Fruit fly (Drosophila melanogaster) whole organism, pupa: Measurements from ENCODE around the gene CG15021.

Source experiments
- CG10348 ChIP-seq: fragments of 200-800 bp; sonication (Bioruptor generic); IDR thresholded peaks from 2 replicates; pipeline ENCODE4 v1.3.6; 2022; ENCODE audit warnings: missing biosample characterization, missing genetic modification characterization
- CG12605 ChIP-seq: fragments of 200-800 bp; sonication (Bioruptor generic); IDR thresholded peaks from 2 replicates; pipeline ENCODE4 v1.3.6; 2022; ENCODE audit warnings: missing biosample characterization, missing genetic modification characterization
- CG13204 ChIP-seq: fragments of 200-800 bp; sonication (Bioruptor generic); optimal IDR thresholded peaks from 2 replicates; lab custom pipeline; 2018; ENCODE audit warnings: missing biosample characterization, mild to moderate bottlenecking, missing genetic modification characterization, moderate library complexity
- CG14655 ChIP-seq: fragments of 200-800 bp; sonication (Bioruptor generic); optimal IDR thresholded peaks from 3 replicates; lab custom pipeline; 2017; ENCODE audit warnings: mild to moderate bottlenecking, missing biosample characterization, missing genetic modification reagents, missing genetic modification characterization
- CG15710 ChIP-seq: fragments of 200-800 bp; sonication (Bioruptor generic); optimal IDR thresholded peaks from 2 replicates; lab custom pipeline; 2018; ENCODE audit warnings: missing biosample characterization, mild to moderate bottlenecking, missing genetic modification characterization, moderate library complexity
- CG17806 ChIP-seq: fragments of 200-800 bp; sonication (Bioruptor generic); optimal IDR thresholded peaks from 2 replicates; lab custom pipeline; 2018; ENCODE audit warnings: missing biosample characterization, mild to moderate bottlenecking, missing genetic modification characterization, moderate library complexity
- CG32121 ChIP-seq: fragments of 200-800 bp; sonication (Bioruptor generic); IDR thresholded peaks from 2 replicates; pipeline ENCODE4 v1.3.6; 2022; ENCODE audit warnings: missing biosample characterization, missing genetic modification characterization
- CG34367 ChIP-seq: fragments of 200-800 bp; sonication (Bioruptor generic); optimal IDR thresholded peaks from 2 replicates; lab custom pipeline; 2018; ENCODE audit warnings: missing biosample characterization, mild to moderate bottlenecking, missing genetic modification characterization
- CG4496 ChIP-seq: fragments of 200-800 bp; sonication (Bioruptor generic); IDR thresholded peaks from 3 replicates; pipeline ENCODE4 v1.3.6; 2022; ENCODE audit warnings: missing biosample characterization, missing genetic modification characterization
- CG8159 ChIP-seq: fragments of 200-800 bp; sonication (Bioruptor generic); optimal IDR thresholded peaks from 3 replicates; lab custom pipeline; 2018; ENCODE audit warnings: missing biosample characterization, mild to moderate bottlenecking, missing genetic modification characterization, moderate library complexity
- CG8301 ChIP-seq: fragments of 200-800 bp; sonication (Bioruptor generic); optimal IDR thresholded peaks from 2 replicates; lab custom pipeline; 2018; ENCODE audit warnings: missing biosample characterization, mild to moderate bottlenecking, missing genetic modification characterization
- CG9948 ChIP-seq: fragments of 200-800 bp; sonication (Bioruptor generic); optimal IDR thresholded peaks from 2 replicates; lab custom pipeline; 2018; ENCODE audit warnings: missing biosample characterization, mild to moderate bottlenecking, missing genetic modification characterization, moderate library complexity
- D1 ChIP-seq: fragments of 200-800 bp; sonication (Bioruptor generic); optimal IDR thresholded peaks from 2 replicates; lab custom pipeline; 2018; ENCODE audit warnings: missing biosample characterization, mild to moderate bottlenecking, missing genetic modification characterization, moderate library complexity
- EcR ChIP-seq: fragments of 200-800 bp; sonication (Bioruptor generic); optimal IDR thresholded peaks from 3 replicates; lab custom pipeline; 2019; ENCODE audit warnings: missing biosample characterization, missing genetic modification characterization, mild to moderate bottlenecking, moderate library complexity, missing genetic modification reagents
- Ets98B ChIP-seq: fragments of 200-800 bp; sonication (Bioruptor generic); IDR thresholded peaks from 2 replicates; pipeline ENCODE4 v1.3.6; 2022; ENCODE audit warnings: missing biosample characterization, missing genetic modification characterization
- Pif1A ChIP-seq: fragments of 200-800 bp; sonication (Bioruptor generic); optimal IDR thresholded peaks from 3 replicates; lab custom pipeline; 2016; ENCODE audit warnings: missing biosample characterization, missing genetic modification characterization
- Pif1B ChIP-seq: fragments of 200-800 bp; sonication (Bioruptor generic); optimal IDR thresholded peaks from 3 replicates; lab custom pipeline; 2016; ENCODE audit warnings: missing biosample characterization, missing genetic modification characterization
- Snoo ChIP-seq: fragments of 200-800 bp; sonication (Bioruptor generic); optimal IDR thresholded peaks from 3 replicates; lab custom pipeline; 2017; ENCODE audit warnings: missing biosample characterization, mild to moderate bottlenecking, missing genetic modification characterization, inconsistent platforms
- fd96Ca ChIP-seq: fragments of 200-800 bp; sonication (Bioruptor generic); IDR thresholded peaks from 3 replicates; pipeline ENCODE4 v1.3.6; 2022; ENCODE audit warnings: missing biosample characterization, missing genetic modification characterization
- gl ChIP-seq: fragments of 200-800 bp; sonication (Bioruptor generic); optimal IDR thresholded peaks from 2 replicates; lab custom pipeline; 2018; ENCODE audit warnings: missing biosample characterization, mild to moderate bottlenecking, missing genetic modification characterization
- rn ChIP-seq: fragments of 200-800 bp; sonication (Bioruptor generic); IDR thresholded peaks from 2 replicates; pipeline ENCODE4 v1.3.6; 2022; ENCODE audit warnings: missing biosample characterization, missing genetic modification characterization

CG15021 gene

dm6 chr3L:4396372-4396771 lies 40.1 kb upstream of the CG15021 start:
- no peak for TF ChIP-seq CG13204 (GFP tag; lab: Kevin White, UChicago)
- no peak for TF ChIP-seq EcR (GFP tag; lab: Kevin White, UChicago)
- TF ChIP-seq CG8159 (tag; lab: Kevin White, UChicago): no peak
- no peak for TF ChIP-seq CG9948 (tag; lab: Kevin White, UChicago)
- no peak for TF ChIP-seq fd96Ca (GFP tag; lab: Robert Waterston, UW)
- TF ChIP-seq CG14655: no peak
- TF ChIP-seq CG8301 (tag; lab: Kevin White, UChicago): no peak
- no peak for TF ChIP-seq CG32121 (GFP tag; lab: Robert Waterston, UW)
- TF ChIP-seq CG17806: no peak
- no peak for TF ChIP-seq CG12605 (GFP tag; lab: Robert Waterston, UW)
- no peak for TF ChIP-seq rn (GFP tag; lab: Robert Waterston, UW)
- no peak for TF ChIP-seq D1

dm6 chr3L:4397137-4397536 lies 39.4 kb upstream of the CG15021 start:
- TF ChIP-seq Ets98B (GFP tag; lab: Robert Waterston, UW) (no peak), Snoo (tag; lab: Kevin White, UChicago) (no peak), CG14655 (peak; percentile 67), D1 (no peak), CG8301 (tag; lab: Kevin White, UChicago) (peak; percentile 43), CG8159 (tag; lab: Kevin White, UChicago) (no peak), CG17806 (no peak)

- TF ChIP-seq CG8301 (tag; lab: Kevin White, UChicago) (peak; percentile 77), fd96Ca (GFP tag; lab: Robert Waterston, UW) (peak; percentile 60; the same call in 2 of the 3 replicates), CG34367 (tag; lab: Kevin White, UChicago) (no peak), CG9948 (tag; lab: Kevin White, UChicago) (peak; percentile 22), CG32121 (GFP tag; lab: Robert Waterston, UW) (no peak), Ets98B (GFP tag; lab: Robert Waterston, UW) (peak; percentile 63), Snoo (tag; lab: Kevin White, UChicago) (no peak), gl (no peak), rn (GFP tag; lab: Robert Waterston, UW) (0 out of 2 replicates have a peak, but pooled peaks have one; percentile 27), Pif1B (GFP tag; lab: Kevin White, UChicago) (peak; percentile 15), D1 (no peak), Pif1A (GFP tag; lab: Kevin White, UChicago) (peak; percentile 36), CG8159 (tag; lab: Kevin White, UChicago) (no peak), CG17806 (peak; percentile 15), CG10348 (no peak), CG14655 (peak; percentile 80), CG15710 (tag; lab: Kevin White, UChicago) (no peak), CG13204 (GFP tag; lab: Kevin White, UChicago) (no peak), CG12605 (GFP tag; lab: Robert Waterston, UW) (peak; percentile 36; the same call in 1 of the 2 replicates), CG4496 (GFP tag; lab: Robert Waterston, UW) (peak; percentile 60; the same call in 2 of the 3 replicates), EcR (GFP tag; lab: Kevin White, UChicago) (no peak)
These were observed 38.6 kb upstream of the CG15021 start for dm6 chr3L:4397874-4398273.

dm6 chr3L:4399905-4400304 lies 36.6 kb upstream of the CG15021 start:
- TF ChIP-seq Snoo (tag; lab: Kevin White, UChicago): peak; percentile 2
- no peak for TF ChIP-seq rn (GFP tag; lab: Robert Waterston, UW)
- peak; percentile 11 for TF ChIP-seq CG8159 (tag; lab: Kevin White, UChicago)
- 0 out of 3 replicates have a peak, but pooled peaks have one; percentile 24 for TF ChIP-seq CG4496 (GFP tag; lab: Robert Waterston, UW)
- TF ChIP-seq CG8301 (tag; lab: Kevin White, UChicago): peak; percentile 6
- no peak for TF ChIP-seq CG12605 (GFP tag; lab: Robert Waterston, UW)
- TF ChIP-seq gl: no peak

- TF ChIP-seq CG34367 (tag; lab: Kevin White, UChicago) (no peak), CG32121 (GFP tag; lab: Robert Waterston, UW) (no peak), CG12605 (GFP tag; lab: Robert Waterston, UW) (no peak), CG13204 (GFP tag; lab: Kevin White, UChicago) (no peak), D1 (no peak), CG17806 (no peak), CG15710 (tag; lab: Kevin White, UChicago) (no peak), rn (GFP tag; lab: Robert Waterston, UW) (no peak), CG4496 (GFP tag; lab: Robert Waterston, UW) (no peak), Ets98B (GFP tag; lab: Robert Waterston, UW) (no peak), CG9948 (tag; lab: Kevin White, UChicago) (no peak), CG8301 (tag; lab: Kevin White, UChicago) (no peak), gl (no peak), Snoo (tag; lab: Kevin White, UChicago) (no peak), Pif1A (GFP tag; lab: Kevin White, UChicago) (no peak)
These were observed 35.3 kb upstream of the CG15021 start for dm6 chr3L:4401241-4401640.

dm6 chr3L:4403180-4403769 lies 33.2 kb upstream of the CG15021 start, which contains the start of gene Syx17:
TSS of gene Syx17 (plus strand) at chr3L:4403487.
- TF ChIP-seq CG14655: peak; percentile 55
- TF ChIP-seq rn (GFP tag; lab: Robert Waterston, UW): no peak
- TF ChIP-seq CG9948 (tag; lab: Kevin White, UChicago): peak; percentile 51
- TF ChIP-seq Ets98B (GFP tag; lab: Robert Waterston, UW): peak; percentile 71
- TF ChIP-seq Snoo (tag; lab: Kevin White, UChicago): peak; percentile 37
- TF ChIP-seq CG10348: no peak
- peak; percentile 46 for TF ChIP-seq CG8159 (tag; lab: Kevin White, UChicago)
- no peak for TF ChIP-seq gl
- peak; percentile 35 for TF ChIP-seq CG34367 (tag; lab: Kevin White, UChicago)
- TF ChIP-seq Pif1A (GFP tag; lab: Kevin White, UChicago): peak; percentile 62
- TF ChIP-seq CG12605 (GFP tag; lab: Robert Waterston, UW): peak; percentile 35; the same call in 1 of the 2 replicates
- peak; percentile 49 for TF ChIP-seq EcR (GFP tag; lab: Kevin White, UChicago)
- TF ChIP-seq fd96Ca (GFP tag; lab: Robert Waterston, UW): peak; percentile 26; the same call in 1 of the 3 replicates
- peak; percentile 49 for TF ChIP-seq CG17806
- TF ChIP-seq CG4496 (GFP tag; lab: Robert Waterston, UW): peak; percentile 74
- peak; percentile 61; the same call in 1 of the 2 replicates for TF ChIP-seq CG32121 (GFP tag; lab: Robert Waterston, UW)
- peak; percentile 28 for TF ChIP-seq D1
- TF ChIP-seq CG13204 (GFP tag; lab: Kevin White, UChicago): no peak
- peak; percentile 67 for TF ChIP-seq CG8301 (tag; lab: Kevin White, UChicago)
- TF ChIP-seq Pif1B (GFP tag; lab: Kevin White, UChicago): peak; percentile 47
- peak; percentile 43 for TF ChIP-seq CG15710 (tag; lab: Kevin White, UChicago)
